Fruit fly (Drosophila melanogaster) whole organism, adult: ENCODE data around the gene CG18095.

Experiments used
- CG11617 ChIP-seq: fragments of 200-800 bp; sonication (Bioruptor generic); optimal IDR thresholded peaks from 2 replicates; lab custom pipeline; 2017; ENCODE audit warnings: mild to moderate bottlenecking, missing biosample characterization, missing genetic modification reagents, missing genetic modification characterization
- CG12768 ChIP-seq: fragments of 200-800 bp; sonication (Bioruptor generic); optimal IDR thresholded peaks from 2 replicates; lab custom pipeline; 2017; ENCODE audit warnings: missing biosample characterization, missing genetic modification characterization, mild to moderate bottlenecking, moderate library complexity, missing genetic modification reagents
- CG1620 ChIP-seq: fragments of 200-800 bp; sonication (Bioruptor generic); optimal IDR thresholded peaks from 2 replicates; lab custom pipeline; 2016; ENCODE audit warnings: missing biosample characterization, missing genetic modification characterization
- CG7045 ChIP-seq: fragments of 200-800 bp; sonication (Bioruptor generic); optimal IDR thresholded peaks from 2 replicates; lab custom pipeline; 2017; ENCODE audit warnings: missing biosample characterization, mild to moderate bottlenecking, missing genetic modification characterization
- Clk ChIP-seq: fragments of 200-800 bp; sonication (Bioruptor generic); optimal IDR thresholded peaks from 2 replicates; lab custom pipeline; 2017; ENCODE audit warnings: missing biosample characterization, missing genetic modification characterization
- Crg-1 ChIP-seq: fragments of 200-800 bp; sonication (Bioruptor generic); optimal IDR thresholded peaks from 2 replicates; lab custom pipeline; 2016; ENCODE audit warnings: missing biosample characterization, missing genetic modification characterization
- Hr96 ChIP-seq: fragments of 200-800 bp; sonication (Bioruptor generic); optimal IDR thresholded peaks from 2 replicates; lab custom pipeline; 2016; ENCODE audit warnings: missing biosample characterization, missing genetic modification characterization
- Mnt ChIP-seq: fragments of 200-800 bp; sonication (Bioruptor generic); optimal IDR thresholded peaks from 2 replicates; lab custom pipeline; 2016; ENCODE audit warnings: missing biosample characterization, mild to moderate bottlenecking, missing genetic modification characterization
- cic ChIP-seq: fragments of 200-800 bp; sonication (Bioruptor generic); optimal IDR thresholded peaks from 2 replicates; lab custom pipeline; 2017; ENCODE audit warnings: missing biosample characterization, mild to moderate bottlenecking, missing genetic modification characterization, moderate library complexity
- cnc ChIP-seq, 2 experiments: fragments of >200 bp; optimal IDR thresholded peaks; 2 replicates each; lab custom pipeline; 2017
- kay ChIP-seq: fragments of 200-800 bp; sonication (Bioruptor generic); peaks from one replicate; lab custom pipeline; 2016; ENCODE audit warnings: missing biosample characterization, missing genetic modification characterization, borderline replicate concordance
- pad ChIP-seq: fragments of 200-800 bp; sonication (Bioruptor generic); optimal IDR thresholded peaks from 3 replicates; lab custom pipeline; 2017; ENCODE audit warnings: missing biosample characterization, missing genetic modification characterization, mild to moderate bottlenecking, moderate library complexity, missing genetic modification reagents

dm6 chr2L:13979826-13980225 is 51.5 kb downstream of the CG18095 start, which contains the start of gene NimC2:
- TF ChIP-seq Mnt (GFP tag; lab: Kevin White, UChicago) (no peak), Clk (GFP tag; lab: Kevin White, UChicago) (no peak), CG11617 (GFP tag; lab: Kevin White, UChicago) (no peak), CG12768 (GFP tag; lab: Kevin White, UChicago) (no peak), kay (GFP tag; lab: Kevin White, UChicago) (no peak), Hr96 (GFP tag; lab: Kevin White, UChicago) (no peak), CG7045 (GFP tag; lab: Kevin White, UChicago) (no peak), cic (GFP tag; lab: Kevin White, UChicago) (no peak), CG1620 (GFP tag; lab: Kevin White, UChicago) (no peak), Crg-1 (GFP tag; lab: Kevin White, UChicago) (no peak), cnc (optimal IDR thresholded peaks at IDR 0.05; lab: Kevin White, UChicago) (no peak), pad (GFP tag; lab: Kevin White, UChicago) (no peak)
